Fruit fly (Drosophila melanogaster) whole organism, adult: ENCODE results near the gene Oseg4.

Experiments used
- CG11617 ChIP-seq: fragments of 200-800 bp; sonication (Bioruptor generic); optimal IDR thresholded peaks from 2 replicates; lab custom pipeline; 2017; ENCODE audit warnings: mild to moderate bottlenecking, missing biosample characterization, missing genetic modification reagents, missing genetic modification characterization
- CG12768 ChIP-seq: fragments of 200-800 bp; sonication (Bioruptor generic); optimal IDR thresholded peaks from 2 replicates; lab custom pipeline; 2017; ENCODE audit warnings: missing biosample characterization, missing genetic modification characterization, mild to moderate bottlenecking, moderate library complexity, missing genetic modification reagents
- CG14711 ChIP-seq: fragments of 200-800 bp; sonication (Bioruptor generic); optimal IDR thresholded peaks from 2 replicates; lab custom pipeline; 2018; ENCODE audit warnings: missing biosample characterization, mild to moderate bottlenecking, missing genetic modification characterization, moderate library complexity
- CG1620 ChIP-seq: fragments of 200-800 bp; sonication (Bioruptor generic); optimal IDR thresholded peaks from 2 replicates; lab custom pipeline; 2016; ENCODE audit warnings: missing biosample characterization, missing genetic modification characterization
- CG33017 ChIP-seq: fragments of 200-800 bp; sonication (Bioruptor generic); optimal IDR thresholded peaks from 2 replicates; lab custom pipeline; 2018; ENCODE audit warnings: missing biosample characterization, mild to moderate bottlenecking, missing genetic modification characterization, moderate library complexity
- CG5204 ChIP-seq: fragments of 200-800 bp; sonication (Bioruptor generic); optimal IDR thresholded peaks from 2 replicates; lab custom pipeline; 2016; ENCODE audit warnings: missing biosample characterization, missing genetic modification characterization
- CG7045 ChIP-seq: fragments of 200-800 bp; sonication (Bioruptor generic); optimal IDR thresholded peaks from 2 replicates; lab custom pipeline; 2017; ENCODE audit warnings: missing biosample characterization, mild to moderate bottlenecking, missing genetic modification characterization
- CG7101 ChIP-seq: fragments of 200-800 bp; sonication (Bioruptor generic); optimal IDR thresholded peaks from 2 replicates; lab custom pipeline; 2018; ENCODE audit warnings: missing biosample characterization, mild to moderate bottlenecking, missing genetic modification characterization, moderate library complexity
- Clk ChIP-seq: fragments of 200-800 bp; sonication (Bioruptor generic); optimal IDR thresholded peaks from 2 replicates; lab custom pipeline; 2017; ENCODE audit warnings: missing biosample characterization, missing genetic modification characterization
- Mnt ChIP-seq: fragments of 200-800 bp; sonication (Bioruptor generic); optimal IDR thresholded peaks from 2 replicates; lab custom pipeline; 2016; ENCODE audit warnings: missing biosample characterization, mild to moderate bottlenecking, missing genetic modification characterization
- bab1 ChIP-seq: fragments of 200-800 bp; sonication (Bioruptor generic); optimal IDR thresholded peaks from 3 replicates; lab custom pipeline; 2019; ENCODE audit warnings: missing biosample characterization, mild to moderate bottlenecking, missing genetic modification characterization, moderate library complexity
- cnc ChIP-seq, 2 experiments: fragments of >200 bp; optimal IDR thresholded peaks; 2 replicates each; lab custom pipeline; 2017
- kay ChIP-seq: fragments of 200-800 bp; sonication (Bioruptor generic); peaks from one replicate; lab custom pipeline; 2016; ENCODE audit warnings: missing biosample characterization, missing genetic modification characterization, borderline replicate concordance
- toe ChIP-seq: fragments of 200-800 bp; sonication (Bioruptor generic); optimal IDR thresholded peaks from 2 replicates; lab custom pipeline; 2016; ENCODE audit warnings: missing biosample characterization, missing genetic modification characterization

- TF ChIP-seq CG14711: no peak
- no peak for TF ChIP-seq CG7101 (tag; lab: Kevin White, UChicago)
- no peak for TF ChIP-seq CG33017
- TF ChIP-seq CG5204: no peak
- no peak for TF ChIP-seq bab1
- no peak for TF ChIP-seq toe (GFP tag; lab: Kevin White, UChicago)
- TF ChIP-seq CG7045 (GFP tag; lab: Kevin White, UChicago): no peak
- no peak for TF ChIP-seq CG11617
- TF ChIP-seq Mnt (GFP tag; lab: Kevin White, UChicago): no peak
- no peak for TF ChIP-seq cnc (optimal IDR thresholded peaks at IDR 0.05; lab: Kevin White, UChicago)
- no peak for TF ChIP-seq kay (GFP tag; lab: Kevin White, UChicago)
- TF ChIP-seq CG1620 (GFP tag; lab: Kevin White, UChicago): no peak
- no peak for TF ChIP-seq CG12768
- TF ChIP-seq Clk (GFP tag; lab: Kevin White, UChicago): no peak
Measured at dm6 chr3L:1756143-1756542, 20.6 kb upstream of the Oseg4 start, which contains the start of gene CG8001.
